Worm (Caenorhabditis elegans) whole organism, midembryonic: ENCODE data around the gene F35H8.4.

Source experiments
- T22C8.4 ChIP-seq: fragments of 200-800 bp; sonication (Bioruptor generic); IDR thresholded peaks from 2 replicates; pipeline ENCODE4 v1.3.6; 2022; ENCODE audit warnings: missing genetic modification characterization, missing compliant biosample characterization
- cog-1 ChIP-seq: sonication (generic microtip); optimal IDR thresholded peaks from 2 replicates; lab custom pipeline; 2016; ENCODE audit warnings: missing genetic modification characterization, missing compliant biosample characterization
- flt-1 ChIP-seq: fragments of 200-800 bp; sonication (Bioruptor generic); IDR thresholded peaks from 2 replicates; pipeline ENCODE4 v1.3.6; 2022; ENCODE audit warnings: missing genetic modification characterization, missing compliant biosample characterization
- med-1 ChIP-seq: sonication (generic microtip); optimal IDR thresholded peaks from 2 replicates; lab custom pipeline; 2017; ENCODE audit warnings: missing genetic modification characterization, mild to moderate bottlenecking, missing compliant biosample characterization, antibody characterized with exemption, missing genetic modification reagents; ENCODE audit not compliant: insufficient read depth
- tab-1 ChIP-seq: fragments of 200-800 bp; sonication (Bioruptor generic); IDR thresholded peaks from 2 replicates; pipeline ENCODE4 v1.3.6; 2022; ENCODE audit warnings: missing genetic modification characterization, missing compliant biosample characterization

DNA sequence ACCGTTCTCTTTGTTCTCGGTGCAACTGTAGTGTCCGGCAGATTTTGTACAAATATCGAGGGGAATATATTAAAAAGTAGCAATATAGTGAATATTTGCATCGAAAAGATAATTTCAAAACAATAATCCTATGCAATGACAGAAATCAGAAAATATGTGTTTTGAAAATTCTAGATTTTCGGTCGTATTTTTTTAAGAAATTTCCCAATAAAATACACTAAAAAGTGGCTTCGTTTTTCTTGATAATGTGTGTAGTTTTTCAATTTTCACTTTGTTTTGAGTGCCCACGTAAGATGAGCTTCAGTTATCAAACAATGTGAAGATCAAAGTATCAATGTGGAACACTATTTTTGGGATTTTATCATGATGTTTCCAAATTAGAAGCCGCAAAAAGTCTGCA is 43.0 kb downstream of the F35H8.4 start, which contains the start of gene gcy-1:
- TF ChIP-seq tab-1: no peak
- TF ChIP-seq T22C8.4 (GFP tag; lab: Robert Waterston, UW): no peak
- TF ChIP-seq flt-1 (GFP tag; lab: Robert Waterston, UW): no peak
- no peak for TF ChIP-seq med-1
- TF ChIP-seq cog-1: no peak
